Fruit fly (Drosophila melanogaster) S2 (cell line): ENCODE measurements around the gene sll.

ENCODE experiments used
- CG8478 ChIP-seq: fragments of >200 bp; optimal IDR thresholded peaks from 2 replicates; lab custom pipeline; 2018
- CTCF ChIP-seq, 2 experiments: fragments of >200 bp; optimal IDR thresholded peaks; 2 replicates each; lab custom pipeline; 2018

DNA sequence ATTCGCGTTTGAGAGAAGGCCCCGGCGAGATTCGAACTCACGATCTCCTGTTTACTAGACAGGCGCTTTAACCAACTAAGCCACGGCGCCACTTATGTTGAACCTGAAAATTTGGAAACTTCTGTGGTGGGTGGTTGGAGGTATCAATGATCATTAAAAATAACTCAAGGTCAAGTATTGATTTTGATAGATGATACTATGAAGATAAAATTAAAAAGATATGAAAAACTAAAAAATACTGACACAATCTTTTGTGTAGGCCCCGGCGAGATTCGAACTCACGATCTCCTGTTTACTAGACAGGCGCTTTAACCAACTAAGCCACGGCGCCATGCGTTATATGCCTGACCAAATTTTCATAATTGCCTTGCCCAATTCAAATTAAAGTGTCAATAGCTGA lies 18.6 kb downstream of the sll start:
- TF ChIP-seq CG8478 (lab: Kevin White, UChicago) (no peak), CTCF (optimal IDR thresholded peaks at IDR 0.05; lab: Kevin White, UChicago) (no peak)
